Fruit fly (Drosophila melanogaster): ENCODE data around the gene Prosbeta2R1.

Prosbeta2R1 gene

DNA sequence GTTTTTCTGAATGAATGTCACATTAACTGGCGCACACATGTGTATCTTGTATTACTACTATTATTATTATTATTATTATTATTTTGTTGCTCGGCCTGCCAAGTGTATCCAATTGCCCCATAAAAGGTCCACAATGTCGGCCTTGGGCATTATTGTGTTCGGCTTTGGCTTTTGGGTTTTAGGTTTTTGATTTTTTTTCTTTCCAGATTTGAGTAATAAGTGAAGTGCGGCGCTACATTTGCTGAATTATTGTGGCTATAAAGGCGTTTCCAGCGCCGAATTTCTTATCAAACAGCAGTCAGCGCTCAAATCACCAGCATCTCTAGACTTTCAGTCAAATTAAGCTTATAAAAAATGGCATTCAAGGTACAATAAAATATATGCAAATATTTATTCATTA is 4.4 kb upstream of the Prosbeta2R1 start, which contains the start of gene Cpr5C:
TSS of gene Cpr5C (plus strand) at position 301 of the 400 bp plus-strand sequence.
- TF ChIP-seq CG8478 (optimal IDR thresholded peaks at IDR 0.05), result no peak
- no peak for TF ChIP-seq CTCF (optimal IDR thresholded peaks at IDR 0.05)

DNA sequence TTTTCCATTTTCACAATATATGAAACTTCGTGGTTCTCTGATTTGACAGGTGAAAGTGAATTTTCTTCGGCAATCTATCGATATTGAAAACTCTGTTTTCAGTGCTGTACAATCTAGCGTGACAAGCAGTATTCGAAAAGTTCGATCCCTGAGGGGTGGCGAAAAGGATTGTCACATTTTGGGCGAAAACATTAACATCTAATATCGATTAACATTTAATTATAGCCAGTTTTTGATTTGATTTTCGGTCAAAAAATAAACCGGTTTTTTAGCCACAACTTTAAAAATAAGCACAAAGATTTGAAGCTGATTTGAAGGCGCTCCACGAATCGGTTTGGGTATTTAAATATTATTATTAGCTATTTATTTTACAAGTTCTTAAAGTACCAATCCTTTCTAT is 4.1 kb downstream of the Prosbeta2R1 start, which contains the start of gene CG44329:
TSS of gene CG44329 (minus strand) at position 101 of the 400 bp plus-strand sequence.
- TF ChIP-seq CG8478 (optimal IDR thresholded peaks at IDR 0.05), result no peak
- TF ChIP-seq CTCF (optimal IDR thresholded peaks at IDR 0.05), result no peak

DNA sequence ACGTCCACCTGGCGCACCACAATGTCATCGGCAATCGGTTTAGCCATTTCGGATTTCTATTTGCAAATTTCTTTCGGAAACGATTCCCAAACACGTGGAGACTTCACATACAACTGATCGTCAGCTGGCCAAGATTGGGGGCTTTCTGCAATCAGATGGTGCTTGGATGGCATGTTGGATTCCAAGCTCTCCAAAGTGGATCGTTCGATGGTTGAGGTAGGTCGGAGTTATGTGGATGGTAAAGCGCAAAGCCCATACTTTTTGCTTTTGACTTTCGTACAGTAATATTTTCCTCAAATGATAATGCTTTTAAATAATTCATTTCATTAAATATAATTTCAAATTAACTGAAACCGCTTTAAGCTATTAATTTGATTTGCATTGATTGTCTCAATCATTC is 7.0 kb downstream of the Prosbeta2R1 start, which contains the start of gene AgmNAT:
TSS of gene AgmNAT (minus strand) at position 101 of the 400 bp plus-strand sequence.
- no peak for TF ChIP-seq CG8478 (optimal IDR thresholded peaks at IDR 0.05)
- TF ChIP-seq CTCF (optimal IDR thresholded peaks at IDR 0.05), result no peak

DNA sequence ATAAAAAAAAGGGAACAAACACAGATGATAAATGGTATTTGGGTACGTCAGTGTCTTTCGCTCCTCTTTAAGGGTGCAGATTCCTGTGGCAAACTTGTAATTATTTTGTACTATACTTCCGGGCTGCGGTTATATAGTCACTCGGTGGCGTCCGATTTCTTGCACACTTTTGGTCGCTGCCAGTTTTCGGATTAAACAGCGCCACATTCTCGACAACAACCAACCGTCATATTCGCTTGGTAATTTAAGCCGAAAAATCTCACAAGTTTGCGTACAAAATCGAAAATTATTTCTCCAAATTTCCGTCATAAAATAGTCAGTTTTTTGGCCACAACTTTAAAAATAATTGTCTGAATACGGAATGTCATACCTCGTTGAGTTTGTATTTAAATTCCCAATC is 8.4 kb downstream of the Prosbeta2R1 start:
- TF ChIP-seq CTCF (optimal IDR thresholded peaks at IDR 0.05), result peak; percentile 65 to 72
- no peak for TF ChIP-seq CG8478 (optimal IDR thresholded peaks at IDR 0.05)

DNA sequence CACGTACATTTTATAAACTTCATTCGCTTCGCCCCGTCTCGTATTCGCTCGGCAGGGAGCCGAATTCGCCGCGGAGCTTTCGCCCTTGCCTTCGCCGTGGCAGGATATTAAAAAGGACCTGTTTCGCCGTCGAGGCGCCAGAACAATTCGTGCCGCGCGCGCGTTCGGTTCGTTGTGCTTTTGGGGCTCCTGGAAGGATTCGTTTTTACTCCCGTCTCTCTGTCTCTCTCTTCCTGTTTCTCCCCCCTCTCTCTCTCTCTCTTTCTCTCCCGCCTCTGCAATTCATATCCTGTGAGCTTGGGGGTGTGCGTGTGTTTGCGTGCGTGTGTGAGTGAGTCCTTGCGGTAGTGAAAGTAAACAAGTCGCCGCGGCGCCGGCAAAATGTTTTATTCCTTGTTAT is 9.7 kb downstream of the Prosbeta2R1 start, which contains the start of gene CG15765:
TSS of gene CG15765 (plus strand) at position 132 of the 400 bp plus-strand sequence.
- TF ChIP-seq CTCF (optimal IDR thresholded peaks at IDR 0.05), result no peak
- no peak for TF ChIP-seq CG8478 (optimal IDR thresholded peaks at IDR 0.05)

DNA sequence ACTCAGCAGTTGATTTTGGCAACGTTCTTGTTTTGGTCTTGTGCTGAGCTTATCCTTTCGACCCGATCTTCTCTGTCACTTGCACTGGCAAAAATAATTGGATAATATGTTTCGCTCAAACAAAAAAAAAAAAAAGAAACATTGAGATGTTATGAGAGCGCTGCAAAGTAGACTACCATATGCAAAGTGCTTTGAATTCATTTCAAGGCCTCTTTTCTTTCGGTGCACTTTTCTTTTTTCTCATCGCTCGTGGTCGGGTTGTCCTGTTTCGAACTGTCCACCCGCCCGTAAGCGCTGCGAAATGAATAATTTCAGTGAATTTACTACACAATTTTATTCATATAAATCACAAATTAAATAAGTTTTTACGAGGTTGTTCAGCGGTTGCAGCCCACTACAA is 11.2 kb downstream of the Prosbeta2R1 start:
- no peak for TF ChIP-seq CG8478 (optimal IDR thresholded peaks at IDR 0.05)
- no peak for TF ChIP-seq CTCF (optimal IDR thresholded peaks at IDR 0.05)

DNA sequence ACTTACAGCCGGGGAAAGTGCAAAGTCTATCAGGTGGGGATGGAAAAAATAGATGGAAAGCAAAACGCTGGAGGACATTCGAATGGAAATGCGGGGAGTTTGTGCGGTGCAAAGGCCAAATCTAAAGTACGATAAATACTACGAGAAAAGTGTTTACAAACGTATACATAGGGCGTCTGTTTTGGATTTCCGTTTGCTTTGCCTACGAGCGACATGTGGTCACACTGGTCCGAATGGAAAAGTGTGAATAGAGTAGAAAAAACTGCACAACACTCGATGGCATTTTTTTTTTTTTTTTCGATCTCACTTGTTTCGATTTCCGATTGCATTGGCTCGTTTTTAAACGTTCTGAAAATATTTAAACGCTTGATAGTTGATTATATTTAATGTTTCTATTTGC is 31.0 kb downstream of the Prosbeta2R1 start:
- TF ChIP-seq CTCF (optimal IDR thresholded peaks at IDR 0.05), result no peak
- no peak for TF ChIP-seq CG8478 (optimal IDR thresholded peaks at IDR 0.05)

DNA sequence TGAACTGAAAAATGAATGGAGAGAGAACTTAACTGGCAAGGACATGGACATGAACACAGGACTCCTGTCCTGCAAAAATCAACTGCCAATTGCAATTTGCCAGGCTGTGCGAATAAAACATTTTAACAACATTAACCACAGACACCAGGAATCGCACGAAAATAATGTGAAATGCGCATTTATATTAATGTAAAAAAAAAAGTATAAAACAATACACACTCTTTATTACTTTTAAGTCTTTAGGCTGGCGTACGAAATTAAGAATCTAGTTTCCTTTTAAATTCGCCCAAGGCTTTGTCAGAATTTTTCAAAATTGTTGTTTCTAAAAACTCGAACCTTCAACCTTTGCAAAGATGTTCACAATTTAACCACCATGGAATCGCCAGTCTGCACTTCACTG is 36.2 kb downstream of the Prosbeta2R1 start, which contains the start of gene CG12729:
TSS of gene CG12729 (plus strand) at position 301 of the 400 bp plus-strand sequence.
- TF ChIP-seq CTCF (optimal IDR thresholded peaks at IDR 0.05) (no peak), CG8478 (optimal IDR thresholded peaks at IDR 0.05) (no peak)

DNA sequence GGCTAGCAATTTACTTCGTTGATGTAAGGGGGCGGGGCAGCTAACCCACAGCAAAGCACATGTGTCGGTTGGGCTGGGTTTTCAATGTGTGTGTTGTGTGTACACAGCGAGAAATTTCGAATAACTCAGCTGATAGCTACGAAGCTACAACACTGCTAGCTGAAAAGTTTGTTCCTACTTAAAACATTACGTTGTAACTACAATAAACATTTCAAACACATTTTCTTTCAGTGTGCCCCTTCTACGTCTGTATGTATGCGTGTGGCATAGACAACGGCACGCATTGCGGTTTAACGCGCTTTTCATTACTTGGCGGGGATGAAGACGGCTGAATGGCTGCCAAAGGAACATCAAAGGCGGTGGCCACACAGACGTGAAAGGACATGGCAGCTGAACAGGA is 38.8 kb downstream of the Prosbeta2R1 start:
- TF ChIP-seq CTCF (optimal IDR thresholded peaks at IDR 0.05) (no peak), CG8478 (optimal IDR thresholded peaks at IDR 0.05) (no peak)

DNA sequence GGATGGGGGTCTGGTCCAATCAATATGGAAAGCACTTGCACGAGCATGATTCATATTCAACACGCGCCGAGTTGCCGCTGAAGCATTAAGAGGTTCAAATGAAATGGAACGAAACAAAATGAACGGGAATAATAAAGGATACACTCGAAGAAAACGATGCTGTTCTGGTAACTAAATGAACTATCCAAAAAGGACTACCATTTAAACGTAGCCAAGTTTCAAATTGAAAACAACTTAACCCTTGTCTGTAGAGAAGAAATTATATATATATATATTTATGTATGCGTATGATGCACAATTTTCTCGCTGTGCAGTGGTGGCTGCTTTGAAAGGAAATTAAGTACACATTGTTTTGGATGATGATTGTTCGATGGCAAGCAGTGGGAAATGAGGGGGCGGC is 43.9 kb downstream of the Prosbeta2R1 start:
- no peak for TF ChIP-seq CTCF (optimal IDR thresholded peaks at IDR 0.05)
- TF ChIP-seq CG8478 (optimal IDR thresholded peaks at IDR 0.05), result no peak

DNA sequence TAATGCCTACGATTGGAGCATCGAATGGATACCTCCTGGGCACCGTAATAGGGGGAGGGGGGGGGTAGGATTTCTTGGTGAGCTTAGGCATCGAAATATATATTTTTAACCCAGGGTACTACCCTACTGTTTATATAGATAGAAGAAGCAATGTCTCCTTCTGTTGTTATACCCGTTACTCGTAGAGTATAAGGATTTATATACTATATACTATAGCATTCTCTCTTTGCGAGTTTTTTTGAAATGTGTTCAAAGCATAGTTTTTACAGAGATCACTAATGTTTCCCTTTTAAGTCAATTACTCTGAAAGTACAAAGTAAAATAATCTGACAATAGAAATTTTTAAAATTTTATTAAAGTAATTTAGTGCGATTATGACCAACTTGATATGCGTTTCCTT is 44.7 kb downstream of the Prosbeta2R1 start, which contains the start of gene CG43136:
TSS of gene CG43136 (plus strand) at position 301 of the 400 bp plus-strand sequence.
- no peak for TF ChIP-seq CG8478 (optimal IDR thresholded peaks at IDR 0.05)
- no peak for TF ChIP-seq CTCF (optimal IDR thresholded peaks at IDR 0.05)
